Fruit fly (Drosophila melanogaster): ENCODE data around the gene Peritrophin-A.
A peak's percentile ranks its signal among the peaks of the same experiment; 100 is the strongest.

Peritrophin-A gene

dm6 chrX:20247710-20248109 is 3.3 kb downstream of the Peritrophin-A start (continued):
- TF ChIP-seq achi (GFP tag; optimal IDR thresholded peaks at IDR 0.05): peak; percentile 32
- no peak for TF ChIP-seq CG9139 (GFP tag; optimal IDR thresholded peaks at IDR 0.05)
- no peak for TF ChIP-seq CG6276 (GFP tag; optimal IDR thresholded peaks at IDR 0.05)
- TF ChIP-seq Hr4 (GFP tag; optimal IDR thresholded peaks at IDR 0.05): peak; percentile 20
- TF ChIP-seq salr (GFP tag; optimal IDR thresholded peaks at IDR 0.05): no peak
- TF ChIP-seq Eip93F (GFP tag; optimal IDR thresholded peaks at IDR 0.05): no peak
- TF ChIP-seq CG3919 (GFP tag; optimal IDR thresholded peaks at IDR 0.05): peak; percentile 55
- no peak for TF ChIP-seq Met (GFP tag; optimal IDR thresholded peaks at IDR 0.05)
- no peak for TF ChIP-seq fkh (GFP tag; optimal IDR thresholded peaks at IDR 0.05)
- no peak for TF ChIP-seq spab (GFP tag; optimal IDR thresholded peaks at IDR 0.05)
- TF ChIP-seq CG11902 (GFP tag; optimal IDR thresholded peaks at IDR 0.05): peak; percentile 4
- TF ChIP-seq lz (GFP tag; optimal IDR thresholded peaks at IDR 0.05): peak; percentile 28
- no peak for TF ChIP-seq CG4318 (GFP tag; optimal IDR thresholded peaks at IDR 0.05)
- TF ChIP-seq Ets21C (GFP tag; optimal IDR thresholded peaks at IDR 0.05): no peak
- peak; percentile 12 for TF ChIP-seq CG8319 (GFP tag; optimal IDR thresholded peaks at IDR 0.05)
- peak; percentile 28 for TF ChIP-seq CG32006 (GFP tag; optimal IDR thresholded peaks at IDR 0.05)
- TF ChIP-seq Sox102F (GFP tag; optimal IDR thresholded peaks at IDR 0.05): no peak
- no peak for TF ChIP-seq Sox15 (GFP tag; optimal IDR thresholded peaks at IDR 0.05)
- no peak for TF ChIP-seq Lpt (GFP tag; optimal IDR thresholded peaks at IDR 0.05)
- no peak for TF ChIP-seq CG6854 (GFP tag; optimal IDR thresholded peaks at IDR 0.05)
- TF ChIP-seq Hr39 (GFP tag; optimal IDR thresholded peaks at IDR 0.05): peak; percentile 30

- TF ChIP-seq Eip75B (GFP tag; optimal IDR thresholded peaks at IDR 0.05): no peak
- peak; percentile 13 for TF ChIP-seq esn (GFP tag; optimal IDR thresholded peaks at IDR 0.05)
- no peak for TF ChIP-seq Sox102F (GFP tag; optimal IDR thresholded peaks at IDR 0.05)
- peak; percentile 58 for TF ChIP-seq Eip78C (GFP tag)
- peak; percentile 4 for TF ChIP-seq achi (GFP tag; optimal IDR thresholded peaks at IDR 0.05)
- TF ChIP-seq Hr39 (GFP tag; optimal IDR thresholded peaks at IDR 0.05): peak; percentile 10
- TF ChIP-seq CG3032 (tag; optimal IDR thresholded peaks at IDR 0.05): peak; percentile 28
- peak; percentile 4 for TF ChIP-seq Met (GFP tag; optimal IDR thresholded peaks at IDR 0.05)
Measured at dm6 chrX:20251069-20251468, 6.6 kb downstream of the Peritrophin-A start, which contains the start of the genes CG17068 and Rab10. TSS of gene CG17068 (minus strand) at chrX:20251093. TSS of gene Rab10 (plus strand) at chrX:20251338.

- peak; percentile 19 for TF ChIP-seq Eip78C (GFP tag)
- TF ChIP-seq CG1621 (tag; optimal IDR thresholded peaks at IDR 0.05): peak; percentile 31
- TF ChIP-seq Sox14 (GFP tag; optimal IDR thresholded peaks at IDR 0.05): peak; percentile 12
- no peak for TF ChIP-seq Lpt (GFP tag; optimal IDR thresholded peaks at IDR 0.05)
- peak; percentile 43 for TF ChIP-seq vri (GFP tag; optimal IDR thresholded peaks at IDR 0.05)
- peak in 1 of 2 experiments; percentile 2 for TF ChIP-seq ss (GFP tag; optimal IDR thresholded peaks at IDR 0.05)
- TF ChIP-seq CG6808 (GFP tag; optimal IDR thresholded peaks at IDR 0.05): no peak
- no peak for TF ChIP-seq CG10669 (GFP tag; optimal IDR thresholded peaks at IDR 0.05)
Measured at dm6 chrX:20251586-20252160, 7.2 kb downstream of the Peritrophin-A start.

dm6 chrX:20255977-20256376 is 11.5 kb downstream of the Peritrophin-A start:
- TF ChIP-seq CG8319 (GFP tag; optimal IDR thresholded peaks at IDR 0.05) (no peak), CG8632 (GFP tag; optimal IDR thresholded peaks at IDR 0.05) (no peak), net (GFP tag; optimal IDR thresholded peaks at IDR 0.05) (no peak), Sox14 (GFP tag; optimal IDR thresholded peaks at IDR 0.05) (peak; percentile 29), CG10669 (GFP tag; optimal IDR thresholded peaks at IDR 0.05) (no peak), topi (GFP tag; optimal IDR thresholded peaks at IDR 0.05) (no peak), CG15336 (GFP tag; IDR thresholded peaks at IDR 0.05) (no peak), svp (GFP tag) (peak; percentile 80), CG3919 (GFP tag; optimal IDR thresholded peaks at IDR 0.05) (no peak), CG8119 (GFP tag; IDR thresholded peaks at IDR 0.05) (no peak), CG11294 (GFP tag; IDR thresholded peaks at IDR 0.05) (no peak), CG11762 (GFP tag; optimal IDR thresholded peaks at IDR 0.05; ENCODE audit: insufficient read depth) (no peak), CG34406 (GFP tag; optimal IDR thresholded peaks at IDR 0.05) (no peak), Blimp-1 (GFP tag; optimal IDR thresholded peaks at IDR 0.05) (no peak), Ets96B (tag; optimal IDR thresholded peaks at IDR 0.05) (no peak), lz (GFP tag; optimal IDR thresholded peaks at IDR 0.05) (no peak), CG1621 (tag; optimal IDR thresholded peaks at IDR 0.05) (no peak), dac (GFP tag; optimal IDR thresholded peaks at IDR 0.05) (no peak), dsx (GFP tag; optimal IDR thresholded peaks at IDR 0.05; ENCODE audit: poor library complexity, severe bottlenecking) (no peak), Met (GFP tag; optimal IDR thresholded peaks at IDR 0.05) (no peak), CG11902 (GFP tag; optimal IDR thresholded peaks at IDR 0.05) (no peak), CG6808 (GFP tag; optimal IDR thresholded peaks at IDR 0.05) (no peak), vri (GFP tag; optimal IDR thresholded peaks at IDR 0.05) (peak; percentile 19)
